Worm (Caenorhabditis elegans) whole organism, young adult: Measurements from ENCODE around the gene ubc-18.

Source experiments
- F23B12.7 ChIP-seq: sonication (generic microtip); optimal IDR thresholded peaks from 2 replicates; lab custom pipeline; 2017; ENCODE audit warnings: missing genetic modification characterization, mild to moderate bottlenecking, missing compliant biosample characterization, antibody characterized with exemption, moderate library complexity; ENCODE audit not compliant: insufficient read depth
- F33H1.4 ChIP-seq: fragments of 200-800 bp; sonication (Bioruptor generic); IDR thresholded peaks from 2 replicates; pipeline ENCODE4 v1.3.6; 2022; ENCODE audit warnings: missing genetic modification reagents, missing genetic modification characterization, missing compliant biosample characterization
- F57A8.1 ChIP-seq: fragments of 200-800 bp; sonication (Bioruptor generic); optimal IDR thresholded peaks from 2 replicates; lab custom pipeline; 2018; ENCODE audit warnings: mild to moderate bottlenecking, missing genetic modification characterization, moderate library complexity, missing compliant biosample characterization
- K12H6.12 ChIP-seq: fragments of 200-800 bp; sonication (Bioruptor generic); optimal IDR thresholded peaks from 2 replicates; lab custom pipeline; 2018; ENCODE audit warnings: mild to moderate bottlenecking, missing genetic modification characterization, missing compliant biosample characterization
- attf-3 ChIP-seq: fragments of 200-800 bp; sonication (Bioruptor generic); conservative IDR thresholded peaks from 2 replicates; pipeline ENCODE4 v1.3.6; 2022; ENCODE audit warnings: missing genetic modification reagents, missing genetic modification characterization, missing compliant biosample characterization
- ccch-3 ChIP-seq: fragments of 200-800 bp; sonication (Bioruptor generic); optimal IDR thresholded peaks from 2 replicates; lab custom pipeline; 2018; ENCODE audit warnings: mild to moderate bottlenecking, missing genetic modification characterization, missing compliant biosample characterization
- ceh-100 ChIP-seq: fragments of 200-800 bp; sonication (Bioruptor generic); IDR thresholded peaks from 2 replicates; pipeline ENCODE4 v1.3.6; 2022; ENCODE audit warnings: missing genetic modification reagents, missing genetic modification characterization, missing compliant biosample characterization
- ceh-79 ChIP-seq: sonication (generic microtip); optimal IDR thresholded peaks from 2 replicates; lab custom pipeline; 2017; ENCODE audit warnings: mild to moderate bottlenecking, missing genetic modification characterization, missing compliant biosample characterization
- egrh-3 ChIP-seq: fragments of 200-800 bp; sonication (Bioruptor generic); IDR thresholded peaks from 2 replicates; pipeline ENCODE4 v1.3.6; 2022; ENCODE audit warnings: missing genetic modification reagents, missing genetic modification characterization, missing compliant biosample characterization
- fkh-3 ChIP-seq: sonication (generic microtip); optimal IDR thresholded peaks from 2 replicates; lab custom pipeline; 2016; ENCODE audit warnings: mild to moderate bottlenecking, missing genetic modification characterization, missing compliant biosample characterization
- him-1 ChIP-seq: sonication (generic microtip); optimal IDR thresholded peaks from 2 replicates; lab custom pipeline; 2016; ENCODE audit warnings: missing genotype, missing genetic modification reagents, missing genetic modification characterization, missing compliant biosample characterization
- madf-8 ChIP-seq: fragments of 200-800 bp; sonication (Bioruptor generic); conservative IDR thresholded peaks from 2 replicates; pipeline ENCODE4 v1.3.6; 2022; ENCODE audit warnings: missing genetic modification reagents, missing genetic modification characterization, missing compliant biosample characterization
- mcd-1 ChIP-seq: fragments of 200-800 bp; sonication (Bioruptor generic); IDR thresholded peaks from 2 replicates; pipeline ENCODE4 v1.3.6; 2022; ENCODE audit warnings: missing genetic modification reagents, missing genetic modification characterization, missing compliant biosample characterization
- nfya-2 ChIP-seq: fragments of 200-800 bp; sonication (Bioruptor generic); IDR thresholded peaks from 2 replicates; pipeline ENCODE4 v1.3.6; 2022; ENCODE audit warnings: missing genetic modification reagents, missing genetic modification characterization, missing compliant biosample characterization
- pha-4 ChIP-seq: fragments of 150-350 bp; sonication (generic microtip); optimal IDR thresholded peaks from 2 replicates; lab custom pipeline; 2014; ENCODE audit warnings: missing biosample characterization, missing genetic modification reagents, missing genetic modification characterization
- rcor-1 ChIP-seq: fragments of 200-800 bp; sonication (Bioruptor generic); IDR thresholded peaks from 2 replicates; pipeline ENCODE4 v1.3.6; 2022; ENCODE audit warnings: missing genetic modification reagents, missing genetic modification characterization, missing compliant biosample characterization
- sea-2 ChIP-seq: fragments of 200-800 bp; sonication (Bioruptor generic); IDR thresholded peaks from 2 replicates; pipeline ENCODE4 v1.3.6; 2022; ENCODE audit warnings: missing genetic modification characterization, missing compliant biosample characterization
- snpc-3.4 ChIP-seq: sonication (generic microtip); optimal IDR thresholded peaks from 2 replicates; lab custom pipeline; 2017; ENCODE audit warnings: missing genetic modification characterization, mild to moderate bottlenecking, missing compliant biosample characterization, antibody characterized with exemption, moderate library complexity, missing genotype, missing genetic modification reagents
- somi-1 ChIP-seq: fragments of 200-800 bp; sonication (Bioruptor generic); optimal IDR thresholded peaks from 2 replicates; lab custom pipeline; 2018; ENCODE audit warnings: mild to moderate bottlenecking, missing genetic modification characterization, missing compliant biosample characterization
- tbx-9 ChIP-seq: sonication (generic microtip); optimal IDR thresholded peaks from 2 replicates; lab custom pipeline; 2016; ENCODE audit warnings: borderline replicate concordance, missing genetic modification characterization, inconsistent platforms, missing compliant biosample characterization
- tlf-1 ChIP-seq: fragments of 200-800 bp; sonication (Bioruptor generic); optimal IDR thresholded peaks from 2 replicates; lab custom pipeline; 2018; ENCODE audit warnings: mild to moderate bottlenecking, missing genetic modification characterization, missing compliant biosample characterization
- zfh-2 ChIP-seq: fragments of 200-800 bp; sonication (Bioruptor generic); conservative IDR thresholded peaks from 2 replicates; pipeline ENCODE4 v1.3.6; 2022; ENCODE audit warnings: missing genetic modification reagents, missing genetic modification characterization, missing compliant biosample characterization
- ztf-22 ChIP-seq: fragments of 200-800 bp; sonication (Bioruptor generic); optimal IDR thresholded peaks from 2 replicates; lab custom pipeline; 2018; ENCODE audit warnings: mild to moderate bottlenecking, missing genetic modification characterization, moderate library complexity, missing compliant biosample characterization
- ztf-25 ChIP-seq: fragments of 200-800 bp; sonication (Bioruptor generic); IDR thresholded peaks from 2 replicates; pipeline ENCODE4 v1.3.6; 2022; ENCODE audit warnings: missing genetic modification reagents, missing genetic modification characterization, missing compliant biosample characterization
- ztf-6 ChIP-seq: fragments of 200-800 bp; sonication (Bioruptor generic); IDR thresholded peaks from 2 replicates; pipeline ENCODE4 v1.3.6; 2022; ENCODE audit warnings: missing genetic modification reagents, missing genetic modification characterization, missing compliant biosample characterization

ubc-18 gene

DNA sequence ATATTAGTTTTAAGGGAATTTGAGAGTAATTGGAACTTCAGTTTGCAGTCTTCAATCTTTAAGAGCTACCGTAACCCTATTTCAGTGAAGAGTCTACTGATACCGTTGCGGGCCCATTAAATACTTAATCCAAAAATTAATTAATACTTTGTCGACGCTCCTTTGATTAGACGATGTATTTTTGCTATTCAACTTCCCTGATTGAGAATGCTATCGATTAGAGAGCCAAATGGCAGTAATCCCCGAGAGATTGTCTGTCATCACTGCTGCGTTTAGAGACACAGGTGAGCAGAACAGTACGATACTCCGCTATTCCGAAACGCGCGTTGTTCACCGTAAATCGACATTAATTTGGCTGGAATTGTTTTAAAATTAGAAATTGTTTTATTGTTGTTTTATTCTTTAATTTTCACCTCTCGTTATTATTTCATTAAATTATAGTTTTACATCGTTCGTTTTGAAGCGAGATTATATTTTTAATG lies 47.2 kb downstream of the ubc-18 start, which contains the start of gene rfl-1 (continued):
- TF ChIP-seq ztf-22 (GFP tag; lab: Kevin White, UChicago) (no peak), ccch-3 (GFP tag; lab: Kevin White, UChicago) (no peak), sea-2 (GFP tag; lab: Robert Waterston, UW) (no peak), somi-1 (GFP tag; lab: Kevin White, UChicago) (no peak), attf-3 (GFP tag; lab: Robert Waterston, UW) (peak; percentile 97), ceh-79 (tag; lab: Kevin White, UChicago) (no peak), madf-8 (GFP tag; lab: Robert Waterston, UW) (no peak), F23B12.7 (tag; lab: Kevin White, UChicago) (peak; percentile 19), mcd-1 (GFP tag; lab: Robert Waterston, UW) (0 out of 2 replicates have a peak, but pooled peaks have one; percentile 26)

DNA sequence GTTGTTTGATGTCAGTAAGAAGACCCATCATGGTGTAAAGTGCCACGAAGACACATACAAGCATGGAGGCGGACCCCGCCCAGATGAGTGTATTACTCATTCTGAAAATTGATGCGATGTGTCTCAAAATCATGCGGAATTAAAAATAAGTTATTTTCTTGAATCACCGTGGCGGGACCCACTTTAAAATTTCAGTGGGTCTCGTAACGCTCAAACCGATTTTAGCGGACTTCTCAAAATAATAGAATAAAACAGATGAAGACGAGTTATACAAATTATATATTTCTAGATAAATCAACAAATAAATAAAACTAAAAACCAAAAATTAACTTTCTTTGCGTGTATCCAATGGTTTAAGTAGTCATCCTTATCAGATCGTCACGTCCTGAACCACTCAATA lies 47.9 kb downstream of the ubc-18 start, which contains the start of gene col-8:
Gene col-8 (minus strand): TSS at position 101 of the 400 bp plus-strand sequence.
- TF ChIP-seq him-1 (tag; lab: Kevin White, UChicago) (no peak), ztf-22 (GFP tag; lab: Kevin White, UChicago) (no peak), F57A8.1 (GFP tag; lab: Kevin White, UChicago) (no peak), pha-4 (tag; lab: Kevin White, UChicago) (no peak), ztf-6 (GFP tag; lab: Robert Waterston, UW) (no peak), nfya-2 (GFP tag; lab: Robert Waterston, UW) (no peak), F33H1.4 (no peak), tbx-9 (tag; lab: Kevin White, UChicago) (no peak), fkh-3 (no peak), ceh-100 (GFP tag; lab: Robert Waterston, UW) (no peak)

DNA sequence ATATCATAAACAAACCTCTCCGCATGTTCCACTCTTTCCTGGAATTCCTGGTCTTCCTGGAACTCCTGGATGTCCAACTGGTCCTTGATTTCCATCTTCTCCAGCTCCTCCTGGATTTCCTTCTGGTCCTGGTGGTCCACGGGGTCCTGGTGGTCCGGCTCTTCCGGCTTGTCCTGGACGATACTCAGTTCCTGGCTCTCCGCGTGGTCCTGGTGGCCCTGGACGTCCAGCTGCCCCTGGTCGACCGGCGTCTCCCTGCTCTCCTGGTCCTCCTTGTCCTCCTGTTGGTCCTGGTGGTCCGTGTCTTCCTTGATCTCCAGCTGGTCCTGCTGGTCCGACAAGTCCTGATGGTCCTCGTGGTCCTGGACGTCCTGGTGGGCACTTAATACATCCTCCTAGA lies 48.6 kb downstream of the ubc-18 start:
- no peak for TF ChIP-seq rcor-1 (GFP tag; lab: Robert Waterston, UW)
- no peak for TF ChIP-seq K12H6.12 (tag; lab: Kevin White, UChicago)
- peak; percentile 92 for TF ChIP-seq zfh-2 (GFP tag; lab: Robert Waterston, UW)
- no peak for TF ChIP-seq tlf-1
- 0 out of 2 replicates have a peak, but pooled peaks have one; percentile 33 for TF ChIP-seq ztf-25 (GFP tag; lab: Robert Waterston, UW)
- TF ChIP-seq egrh-3 (GFP tag; lab: Robert Waterston, UW) = peak; percentile 90
- TF ChIP-seq snpc-3.4 (tag; lab: Kevin White, UChicago) = no peak
- TF ChIP-seq, all 124 proteins: peak for 3
